Fruit fly (Drosophila melanogaster) S2 (cell line): ENCODE results near the gene CG2611.

Source experiments
- CG8478 ChIP-seq: fragments of >200 bp; optimal IDR thresholded peaks from 2 replicates; lab custom pipeline; 2018
- CTCF ChIP-seq, 2 experiments: fragments of >200 bp; optimal IDR thresholded peaks; 2 replicates each; lab custom pipeline; 2018

DNA sequence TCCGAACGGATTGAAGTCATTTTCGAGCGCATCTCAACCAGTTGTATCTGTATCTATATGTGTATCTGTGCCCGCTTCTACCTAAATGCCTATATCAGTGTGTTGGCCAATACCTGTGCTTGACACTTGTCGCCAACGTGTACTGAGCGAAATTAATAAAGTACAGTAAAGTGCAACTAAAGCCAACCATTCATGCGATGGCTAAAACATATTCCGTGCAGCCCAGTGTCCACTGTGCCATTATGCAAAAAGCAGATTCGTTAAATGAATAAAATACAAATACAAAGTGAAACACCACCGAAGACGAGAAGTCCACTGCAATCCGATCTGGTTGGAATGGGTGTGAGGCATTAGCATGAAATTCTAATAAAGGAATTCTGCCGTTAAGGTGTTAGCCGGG lies 45.1 kb downstream of the CG2611 start:
- no peak for TF ChIP-seq CG8478 (lab: Kevin White, UChicago)
- no peak for TF ChIP-seq CTCF (optimal IDR thresholded peaks at IDR 0.05; lab: Kevin White, UChicago)
